Comparison of ENCODE assay signal across 3 fruit fly cellular contexts in genomic region chr2L:21153844-21154243, dm6.
TF ChIP-seq lines count a peak whose summit lies in the region.

No protein-coding gene starts in this region.

- no peak for TF ChIP-seq CTCF in whole organism, embryonic (GFP tag; optimal IDR thresholded peaks at IDR 0.05; lab: Kevin White, UChicago)

TF ChIP-seq in whole organism, adult, 20 proteins besides CTCF, POLR2A, EP300 and RAD21:
- TF ChIP-seq Hr96 (GFP tag; optimal IDR thresholded peaks at IDR 0.05; lab: Kevin White, UChicago) (no peak), bab1 (GFP tag; optimal IDR thresholded peaks at IDR 0.05; lab: Kevin White, UChicago) (peak; percentile 22)

TF ChIP-seq in whole organism, embryonic, 481 proteins besides CTCF, POLR2A, EP300 and RAD21 (continues in another document):
- TF ChIP-seq Dp (GFP tag; optimal IDR thresholded peaks at IDR 0.05; lab: Kevin White, UChicago): peak; percentile 41
- no peak for TF ChIP-seq usp (GFP tag; optimal IDR thresholded peaks at IDR 0.05; lab: Kevin White, UChicago)
- TF ChIP-seq Dip3 (GFP tag; optimal IDR thresholded peaks at IDR 0.05; lab: Kevin White, UChicago): no peak
- no peak for TF ChIP-seq Drgx (GFP tag; IDR thresholded peaks at IDR 0.05; lab: Robert Waterston, UW)
- no peak for TF ChIP-seq CG8359 (GFP tag; optimal IDR thresholded peaks at IDR 0.05; lab: Kevin White, UChicago; ENCODE audit: borderline replicate concordance)
- TF ChIP-seq pfk (GFP tag; optimal IDR thresholded peaks at IDR 0.05; lab: Kevin White, UChicago): peak; percentile 0
- TF ChIP-seq sd (tag; optimal IDR thresholded peaks at IDR 0.05; lab: Kevin White, UChicago): no peak
- TF ChIP-seq jumu (GFP tag; optimal IDR thresholded peaks at IDR 0.05; lab: Kevin White, UChicago): no peak
- no peak for TF ChIP-seq HmgD (GFP tag; optimal IDR thresholded peaks at IDR 0.05; lab: Kevin White, UChicago)
- no peak for TF ChIP-seq dati (GFP tag; IDR thresholded peaks at IDR 0.05; lab: Robert Waterston, UW)
- TF ChIP-seq row (GFP tag; IDR thresholded peaks at IDR 0.05; lab: Robert Waterston, UW): 0 out of 3 replicates have a peak, but pooled peaks have one; percentile 34
- no peak for TF ChIP-seq NC2β (GFP tag; optimal IDR thresholded peaks at IDR 0.05; lab: Kevin White, UChicago)
- TF ChIP-seq unc-4 (GFP tag; IDR thresholded peaks at IDR 0.05; lab: Robert Waterston, UW; ENCODE audit: partially characterized antibody): peak; percentile 49
- TF ChIP-seq CG18011 (GFP tag; optimal IDR thresholded peaks at IDR 0.05; lab: Kevin White, UChicago): no peak
- no peak for TF ChIP-seq kah (GFP tag; optimal IDR thresholded peaks at IDR 0.05; lab: Kevin White, UChicago)
- peak; percentile 18; the same call in 1 of the 2 replicates for TF ChIP-seq hbn (GFP tag; IDR thresholded peaks at IDR 0.05; lab: Robert Waterston, UW; ENCODE audit: partially characterized antibody)
- TF ChIP-seq Sry-δ (GFP tag; optimal IDR thresholded peaks at IDR 0.05; lab: Kevin White, UChicago): peak; percentile 42
- no peak for TF ChIP-seq Abd-B (GFP tag; optimal IDR thresholded peaks at IDR 0.05; lab: Kevin White, UChicago)
- TF ChIP-seq kay (GFP tag; optimal IDR thresholded peaks at IDR 0.05; lab: Kevin White, UChicago): no peak
- TF ChIP-seq pros (GFP tag; optimal IDR thresholded peaks at IDR 0.05; lab: Kevin White, UChicago): peak; percentile 61
- TF ChIP-seq CG18619 (GFP tag; optimal IDR thresholded peaks at IDR 0.05; lab: Kevin White, UChicago): no peak
- no peak for TF ChIP-seq CG17568 (GFP tag; optimal IDR thresholded peaks at IDR 0.05; lab: Kevin White, UChicago)
- TF ChIP-seq Mad (GFP tag; optimal IDR thresholded peaks at IDR 0.05; lab: Kevin White, UChicago): no peak
- no peak for TF ChIP-seq CG8290 (GFP tag; optimal IDR thresholded peaks at IDR 0.05; lab: Kevin White, UChicago)
- TF ChIP-seq CG8290 (tag; optimal IDR thresholded peaks at IDR 0.05; lab: Kevin White, UChicago): peak in 1 of 2 experiments; percentile 49
- TF ChIP-seq Myb (GFP tag; optimal IDR thresholded peaks at IDR 0.05; lab: Kevin White, UChicago): peak; percentile 78
- TF ChIP-seq CrebB (tag; optimal IDR thresholded peaks at IDR 0.05; lab: Kevin White, UChicago): no peak
- peak; percentile 52 for TF ChIP-seq Dref (GFP tag; IDR thresholded peaks at IDR 0.05; lab: Robert Waterston, UW)
- TF ChIP-seq Eip74EF (GFP tag; optimal IDR thresholded peaks at IDR 0.05; lab: Kevin White, UChicago): no peak
- no peak for TF ChIP-seq Fer3 (tag; optimal IDR thresholded peaks at IDR 0.05; lab: Kevin White, UChicago)
- TF ChIP-seq CG13424 (tag; optimal IDR thresholded peaks at IDR 0.05; lab: Kevin White, UChicago): no peak
- TF ChIP-seq CG7928 (GFP tag; optimal IDR thresholded peaks at IDR 0.05; lab: Kevin White, UChicago): peak; percentile 94
- TF ChIP-seq CG14441 (GFP tag; IDR thresholded peaks at IDR 0.05; lab: Robert Waterston, UW): no peak
- no peak for TF ChIP-seq mld (GFP tag; IDR thresholded peaks at IDR 0.05; lab: Robert Waterston, UW; ENCODE audit: partially characterized antibody)
- TF ChIP-seq CG2712 (tag; optimal IDR thresholded peaks at IDR 0.05; lab: Kevin White, UChicago): peak; percentile 0
- no peak for TF ChIP-seq Dip2 (GFP tag; IDR thresholded peaks at IDR 0.05; lab: Robert Waterston, UW)
- peak; percentile 14 for TF ChIP-seq CG34376 (GFP tag; optimal IDR thresholded peaks at IDR 0.05; lab: Kevin White, UChicago)
- peak; percentile 27 for TF ChIP-seq CG10979 (tag; optimal IDR thresholded peaks at IDR 0.05; lab: Kevin White, UChicago)
- TF ChIP-seq CG2116 (GFP tag; optimal IDR thresholded peaks at IDR 0.05; lab: Kevin White, UChicago): peak; percentile 58
- TF ChIP-seq hb (GFP tag; IDR thresholded peaks at IDR 0.05; lab: Robert Waterston, UW; ENCODE audit: partially characterized antibody): no peak
- TF ChIP-seq CG7745 (tag; optimal IDR thresholded peaks at IDR 0.05; lab: Kevin White, UChicago): no peak
- no peak for TF ChIP-seq mam (GFP tag; optimal IDR thresholded peaks at IDR 0.05; lab: Kevin White, UChicago)
- TF ChIP-seq gro (GFP tag; optimal IDR thresholded peaks at IDR 0.05; lab: Kevin White, UChicago): no peak
- TF ChIP-seq Scr (GFP tag; IDR thresholded peaks at IDR 0.05; lab: Robert Waterston, UW; ENCODE audit: partially characterized antibody): peak; percentile 16; the same call in 1 of the 2 replicates

TF ChIP-seq in whole organism, wandering third instar larva, 38 proteins besides CTCF, POLR2A, EP300 and RAD21:
- TF ChIP-seq Rel (GFP tag; optimal IDR thresholded peaks at IDR 0.05; lab: Kevin White, UChicago) (no peak), Rel (tag; optimal IDR thresholded peaks at IDR 0.05; lab: Kevin White, UChicago) (peak; percentile 62), brk (GFP tag; optimal IDR thresholded peaks at IDR 0.05; lab: Kevin White, UChicago) (peak; percentile 55), psq (GFP tag; optimal IDR thresholded peaks at IDR 0.05; lab: Kevin White, UChicago) (no peak), woc (GFP tag; optimal IDR thresholded peaks at IDR 0.05; lab: Kevin White, UChicago) (no peak)
